Fruit fly (Drosophila melanogaster) whole organism: ENCODE results near the gene GstD3.

Experiments
- CG8478 ChIP-seq: fragments of >200 bp; optimal IDR thresholded peaks from 2 replicates; lab custom pipeline; 2018; ENCODE audit warnings: inconsistent platforms
- Dll ChIP-seq: fragments of >200 bp; optimal IDR thresholded peaks from 2 replicates; lab custom pipeline; 2017
- EcR ChIP-seq, 2 experiments: fragments of >200 bp; optimal IDR thresholded peaks; 2 replicates each; lab custom pipeline; 2017; ENCODE audit warnings: missing biosample characterization in 2 of 2, missing genetic modification characterization in 2 of 2, missing genetic modification reagents in 2 of 2
- pan ChIP-seq: fragments of >200 bp; optimal IDR thresholded peaks from 2 replicates; lab custom pipeline; 2017
- psq ChIP-seq: fragments of >200 bp; optimal IDR thresholded peaks from 2 replicates; lab custom pipeline; 2017
- usp ChIP-seq: fragments of >200 bp; optimal IDR thresholded peaks from 2 replicates; lab custom pipeline; 2017; ENCODE audit warnings: missing biosample characterization, missing genetic modification characterization, mixed read lengths

DNA sequence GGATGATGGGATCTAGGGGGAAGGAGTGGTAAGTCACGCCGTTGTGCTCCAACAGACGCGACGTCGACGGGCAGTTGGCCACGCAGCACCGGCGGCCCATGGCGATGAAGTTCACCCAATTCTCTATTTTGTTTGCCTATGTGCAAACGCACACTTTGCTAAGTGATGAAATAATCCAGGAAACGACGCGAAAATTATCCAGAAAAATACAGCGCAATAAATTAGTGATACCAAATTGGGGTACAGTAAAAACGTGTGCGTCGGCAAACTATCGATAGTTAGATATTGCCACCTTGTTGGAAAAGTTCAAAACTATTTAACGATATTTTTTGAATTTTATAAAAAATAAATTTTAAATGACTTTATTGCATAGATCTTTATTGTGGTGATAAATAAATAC lies 16.8 kb upstream of the GstD3 start, which contains the start of gene MBD-R2:
- TF ChIP-seq psq (no peak), usp (GFP tag; lab: Kevin White, UChicago) (no peak), CG8478 (lab: Kevin White, UChicago) (no peak), pan (lab: Kevin White, UChicago) (no peak), Dll (lab: Kevin White, UChicago) (no peak), EcR (GFP tag; optimal IDR thresholded peaks at IDR 0.05; lab: Kevin White, UChicago) (no peak)
